Worm (Caenorhabditis elegans) whole organism, young adult: ENCODE data around the gene sup-12.

Source experiments
- B0261.1 ChIP-seq: sonication (generic microtip); optimal IDR thresholded peaks from 2 replicates; lab custom pipeline; 2016; ENCODE audit warnings: mild to moderate bottlenecking, missing genetic modification characterization, moderate library complexity, missing compliant biosample characterization
- F10E7.11 ChIP-seq: sonication (generic microtip); optimal IDR thresholded peaks from 2 replicates; lab custom pipeline; 2017; ENCODE audit warnings: mild to moderate bottlenecking, missing genetic modification characterization, moderate library complexity, missing compliant biosample characterization
- K11D2.4 ChIP-seq: fragments of 200-800 bp; sonication (Bioruptor generic); IDR thresholded peaks from 2 replicates; pipeline ENCODE4 v1.3.6; 2022; ENCODE audit warnings: missing genetic modification reagents, missing genetic modification characterization, missing compliant biosample characterization
- K12H6.12 ChIP-seq: fragments of 200-800 bp; sonication (Bioruptor generic); optimal IDR thresholded peaks from 2 replicates; lab custom pipeline; 2018; ENCODE audit warnings: mild to moderate bottlenecking, missing genetic modification characterization, missing compliant biosample characterization
- T26A5.8 ChIP-seq: sonication (generic microtip); optimal IDR thresholded peaks from 2 replicates; lab custom pipeline; 2016; ENCODE audit warnings: missing genetic modification characterization, missing compliant biosample characterization
- ZK185.1 ChIP-seq: sonication (generic microtip); optimal IDR thresholded peaks from 2 replicates; lab custom pipeline; 2016; ENCODE audit warnings: mild to moderate bottlenecking, missing genetic modification characterization, missing compliant biosample characterization; ENCODE audit not compliant: poor library complexity, severe bottlenecking
- akir-1 ChIP-seq: fragments of 200-800 bp; sonication (Bioruptor generic); optimal IDR thresholded peaks from 2 replicates; lab custom pipeline; 2018; ENCODE audit warnings: mild to moderate bottlenecking, missing genetic modification characterization, moderate library complexity, missing compliant biosample characterization
- attf-5 ChIP-seq: fragments of 200-800 bp; sonication (Bioruptor generic); optimal IDR thresholded peaks from 2 replicates; lab custom pipeline; 2018; ENCODE audit warnings: mild to moderate bottlenecking, missing genetic modification characterization, missing compliant biosample characterization
- bed-2 ChIP-seq: fragments of 200-800 bp; sonication (Bioruptor generic); IDR thresholded peaks from 2 replicates; pipeline ENCODE4 v1.3.6; 2022; ENCODE audit warnings: missing genetic modification reagents, missing genetic modification characterization, missing compliant biosample characterization
- ccch-3 ChIP-seq: fragments of 200-800 bp; sonication (Bioruptor generic); optimal IDR thresholded peaks from 2 replicates; lab custom pipeline; 2018; ENCODE audit warnings: mild to moderate bottlenecking, missing genetic modification characterization, missing compliant biosample characterization
- cebp-1 ChIP-seq, 2 experiments: fragments of 200-800 bp in 1 of 2; sonication (Bioruptor generic) in 1 of 2; sonication (generic microtip) in 1 of 2; IDR thresholded peaks in 1 of 2; optimal IDR thresholded peaks in 1 of 2; 2 replicates each; pipeline versions ENCODE4 v1.3.6 to Lab custom; 2017 to 2022; ENCODE audit warnings: missing compliant biosample characterization in 2 of 2, missing genetic modification characterization in 2 of 2, mild to moderate bottlenecking in 1 of 2, missing genetic modification reagents in 1 of 2, moderate library complexity in 1 of 2
- chd-7 ChIP-seq: sonication (generic microtip); optimal IDR thresholded peaks from 2 replicates; lab custom pipeline; 2016; ENCODE audit warnings: mild to moderate bottlenecking, missing genetic modification characterization, moderate library complexity, missing compliant biosample characterization
- dox-1 ChIP-seq: fragments of 200-800 bp; sonication (Bioruptor generic); IDR thresholded peaks from 2 replicates; pipeline ENCODE4 v1.3.6; 2022; ENCODE audit warnings: missing genetic modification reagents, missing genetic modification characterization, missing compliant biosample characterization
- egl-18 ChIP-seq: fragments of 200-800 bp; sonication (Bioruptor generic); IDR thresholded peaks from 2 replicates; pipeline ENCODE4 v1.3.6; 2022; ENCODE audit warnings: missing genetic modification reagents, missing genetic modification characterization, missing compliant biosample characterization
- egl-44 ChIP-seq: fragments of 200-800 bp; sonication (Bioruptor generic); IDR thresholded peaks from 2 replicates; pipeline ENCODE4 v1.3.6; 2022; ENCODE audit warnings: missing genetic modification reagents, missing genetic modification characterization, missing compliant biosample characterization
- egrh-3 ChIP-seq: fragments of 200-800 bp; sonication (Bioruptor generic); IDR thresholded peaks from 2 replicates; pipeline ENCODE4 v1.3.6; 2022; ENCODE audit warnings: missing genetic modification reagents, missing genetic modification characterization, missing compliant biosample characterization
- hmg-1.2 ChIP-seq: fragments of 200-800 bp; sonication (Bioruptor generic); IDR thresholded peaks from 2 replicates; pipeline ENCODE4 v1.3.6; 2022; ENCODE audit warnings: missing genetic modification reagents, missing genetic modification characterization, missing compliant biosample characterization
- lin-40 ChIP-seq: sonication (generic microtip); optimal IDR thresholded peaks from 2 replicates; lab custom pipeline; 2016; ENCODE audit warnings: missing genetic modification characterization, mild to moderate bottlenecking, missing compliant biosample characterization, missing genotype, missing genetic modification reagents
- lir-1 ChIP-seq: fragments of 200-800 bp; sonication (Bioruptor generic); conservative IDR thresholded peaks from 2 replicates; pipeline ENCODE4 v1.3.6; 2022; ENCODE audit warnings: missing genetic modification reagents, missing genetic modification characterization, missing compliant biosample characterization
- madf-10 ChIP-seq: sonication (generic microtip); optimal IDR thresholded peaks from 2 replicates; lab custom pipeline; 2016; ENCODE audit warnings: mild to moderate bottlenecking, missing genetic modification characterization, missing compliant biosample characterization
- madf-3 ChIP-seq: fragments of 200-800 bp; sonication (Bioruptor generic); IDR thresholded peaks from 2 replicates; pipeline ENCODE4 v1.3.6; 2022; ENCODE audit warnings: missing genetic modification reagents, missing genetic modification characterization, missing compliant biosample characterization
- nfyb-1 ChIP-seq: fragments of 200-800 bp; sonication (Bioruptor generic); IDR thresholded peaks from 2 replicates; pipeline ENCODE4 v1.3.6; 2022; ENCODE audit warnings: missing genetic modification reagents, missing genetic modification characterization, missing compliant biosample characterization
- nhr-80 ChIP-seq: sonication (generic microtip); optimal IDR thresholded peaks from 2 replicates; lab custom pipeline; 2016; ENCODE audit warnings: missing genetic modification characterization, missing compliant biosample characterization
- pbrm-1 ChIP-seq: fragments of 200-800 bp; sonication (Bioruptor generic); IDR thresholded peaks from 2 replicates; pipeline ENCODE4 v1.3.6; 2022; ENCODE audit warnings: missing genetic modification reagents, missing genetic modification characterization, missing compliant biosample characterization
- rpc-1 ChIP-seq, 2 experiments: fragments of 150-350 bp in 1 of 2; sonication (generic microtip) in 1 of 2; optimal IDR thresholded peaks; 2 replicates each; lab custom pipeline; 2014 to 2018; ENCODE audit warnings: missing biosample characterization in 1 of 2, missing genetic modification characterization in 1 of 2, missing genetic modification reagents in 1 of 2, missing genotype in 1 of 2
- sdz-38 ChIP-seq: sonication (generic microtip); optimal IDR thresholded peaks from 2 replicates; lab custom pipeline; 2016; ENCODE audit warnings: missing genotype, missing genetic modification characterization, missing compliant biosample characterization
- snpc-3.4 ChIP-seq: sonication (generic microtip); optimal IDR thresholded peaks from 2 replicates; lab custom pipeline; 2017; ENCODE audit warnings: missing genetic modification characterization, mild to moderate bottlenecking, missing compliant biosample characterization, antibody characterized with exemption, moderate library complexity, missing genotype, missing genetic modification reagents
- snpc-4 ChIP-seq, 5 experiments: fragments of 150-350 bp in 1 of 5; sonication (generic microtip) in 4 of 5; optimal IDR thresholded peaks; 2 replicates each; lab custom pipeline; 2014 to 2018; ENCODE audit warnings: missing genetic modification characterization in 5 of 5, missing biosample characterization in 3 of 5, antibody characterized with exemption in 2 of 5, mild to moderate bottlenecking in 2 of 5, missing compliant biosample characterization in 2 of 5, missing genotype in 2 of 5, moderate library complexity in 2 of 5, missing genetic modification reagents in 1 of 5
- tbp1 ChIP-seq: fragments of 200-800 bp; sonication (Bioruptor generic); optimal IDR thresholded peaks from 2 replicates; lab custom pipeline; 2018; ENCODE audit warnings: mild to moderate bottlenecking, missing genetic modification characterization, missing compliant biosample characterization
- tbx-9 ChIP-seq: sonication (generic microtip); optimal IDR thresholded peaks from 2 replicates; lab custom pipeline; 2016; ENCODE audit warnings: borderline replicate concordance, missing genetic modification characterization, inconsistent platforms, missing compliant biosample characterization
- zfh-2 ChIP-seq: fragments of 200-800 bp; sonication (Bioruptor generic); conservative IDR thresholded peaks from 2 replicates; pipeline ENCODE4 v1.3.6; 2022; ENCODE audit warnings: missing genetic modification reagents, missing genetic modification characterization, missing compliant biosample characterization
- ztf-22 ChIP-seq: fragments of 200-800 bp; sonication (Bioruptor generic); optimal IDR thresholded peaks from 2 replicates; lab custom pipeline; 2018; ENCODE audit warnings: mild to moderate bottlenecking, missing genetic modification characterization, moderate library complexity, missing compliant biosample characterization
- ztf-28 ChIP-seq: fragments of 200-800 bp; sonication (Bioruptor generic); IDR thresholded peaks from 2 replicates; pipeline ENCODE4 v1.3.6; 2022; ENCODE audit warnings: missing genetic modification reagents, missing genetic modification characterization, missing compliant biosample characterization

sup-12 gene

DNA sequence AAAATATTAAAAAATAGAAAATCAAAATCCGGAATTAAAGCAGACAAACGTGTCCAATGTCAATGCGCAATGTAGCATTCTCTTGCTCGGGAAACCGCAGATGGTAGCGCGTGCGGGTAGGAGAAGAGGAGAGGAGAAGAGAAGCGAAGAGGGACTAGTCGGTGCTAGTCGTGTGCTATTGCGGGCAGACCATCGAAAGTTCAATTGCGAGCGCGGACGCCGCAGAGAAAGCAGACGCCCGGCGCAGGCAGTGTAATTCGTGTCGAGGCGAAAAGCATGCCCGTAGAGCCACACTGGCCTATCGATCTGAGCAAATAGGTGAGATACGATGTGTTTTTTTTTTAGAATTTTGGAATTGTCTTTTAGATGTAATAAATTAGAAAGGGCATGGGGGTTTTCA, 41.3 kb downstream of the sup-12 start:
- TF ChIP-seq madf-10 (tag; lab: Kevin White, UChicago) (peak; percentile 5), dox-1 (GFP tag; lab: Robert Waterston, UW) (peak; percentile 54; the same call in 1 of the 2 replicates), attf-5 (GFP tag; lab: Kevin White, UChicago) (peak; percentile 20), nhr-80 (peak; percentile 58), B0261.1 (tag; lab: Kevin White, UChicago) (no peak), tbx-9 (tag; lab: Kevin White, UChicago) (no peak), cebp-1 (GFP tag; IDR thresholded peaks at IDR 0.05; lab: Robert Waterston, UW) (no peak), cebp-1 (tag; optimal IDR thresholded peaks at IDR 0.05; lab: Kevin White, UChicago) (peak; percentile 66), nfyb-1 (0 out of 2 replicates have a peak, but pooled peaks have one; percentile 47), ztf-28 (0 out of 2 replicates have a peak, but pooled peaks have one; percentile 60), hmg-1.2 (GFP tag; lab: Robert Waterston, UW) (peak; percentile 63), zfh-2 (GFP tag; lab: Robert Waterston, UW) (peak; percentile 98), madf-3 (no peak), ztf-22 (GFP tag; lab: Kevin White, UChicago) (no peak), ccch-3 (no peak), tbp1 (peak; percentile 2), pbrm-1 (GFP tag; lab: Robert Waterston, UW) (0 out of 2 replicates have a peak, but pooled peaks have one; percentile 30), snpc-3.4 (tag; lab: Kevin White, UChicago) (no peak), akir-1 (GFP tag; lab: Kevin White, UChicago) (no peak), lin-40 (tag; lab: Kevin White, UChicago) (peak; percentile 14), K11D2.4 (GFP tag; lab: Robert Waterston, UW) (peak; percentile 57; the same call in 1 of the 2 replicates), ZK185.1 (tag; lab: Kevin White, UChicago) (no peak), chd-7 (tag; lab: Kevin White, UChicago) (peak; percentile 3), bed-2 (GFP tag; lab: Robert Waterston, UW) (no peak), F10E7.11 (tag; lab: Kevin White, UChicago) (no peak), sdz-38 (tag; lab: Kevin White, UChicago) (no peak), K12H6.12 (tag; lab: Kevin White, UChicago) (peak; percentile 54), egrh-3 (GFP tag; lab: Robert Waterston, UW) (peak; percentile 50; the same call in 1 of the 2 replicates), snpc-4 (GFP tag; optimal IDR thresholded peaks at IDR 0.05; lab: Kevin White, UChicago) (no peak), snpc-4 (tag; optimal IDR thresholded peaks at IDR 0.05; lab: Kevin White, UChicago) (peak in 1 of 4 experiments; percentile 35)
- TF ChIP-seq, all 124 proteins: peak for 17

DNA sequence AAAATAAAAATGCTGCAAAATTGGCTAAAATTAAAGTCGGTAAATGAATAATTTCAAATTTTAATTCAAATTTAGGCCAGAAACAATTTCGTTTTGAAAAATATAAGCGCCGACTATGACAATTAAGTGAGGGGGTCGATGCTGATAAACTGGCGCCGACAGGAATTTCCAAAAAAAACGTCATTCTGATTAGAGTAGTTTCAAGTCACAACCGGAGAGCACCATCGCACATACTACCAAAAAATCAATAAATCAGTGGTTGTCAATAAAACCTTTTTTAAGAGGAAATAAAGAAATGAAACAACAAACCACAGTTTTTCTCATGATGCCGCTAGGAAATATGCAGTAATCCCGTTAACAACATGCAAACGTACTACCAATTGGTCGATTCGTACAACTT, 44.6 kb downstream of the sup-12 start:
- TF ChIP-seq snpc-4 (GFP tag; optimal IDR thresholded peaks at IDR 0.05; lab: Kevin White, UChicago) (no peak), snpc-4 (tag; optimal IDR thresholded peaks at IDR 0.05; lab: Kevin White, UChicago) (no peak), nhr-80 (peak; percentile 72)

ce11 chrX:3949763-3950162, 45.4 kb downstream of the sup-12 start:
- TF ChIP-seq T26A5.8 (no peak), egl-44 (GFP tag; lab: Robert Waterston, UW) (no peak), lir-1 (no peak), egl-18 (GFP tag; lab: Robert Waterston, UW) (0 out of 2 replicates have a peak, but pooled peaks have one; percentile 31), B0261.1 (tag; lab: Kevin White, UChicago) (peak; percentile 53), tbp1 (peak; percentile 80), rpc-1 (optimal IDR thresholded peaks at IDR 0.05; lab: Kevin White, UChicago) (no peak), rpc-1 (tag; optimal IDR thresholded peaks at IDR 0.05; lab: Kevin White, UChicago) (peak; percentile 59)
- TF ChIP-seq, all 124 proteins: peak for 4
